Fruit fly (Drosophila melanogaster) whole organism, embryonic: ENCODE measurements around the gene CG11771.

Source experiments
- Bdp1 ChIP-seq: fragments of 200-800 bp; sonication (Bioruptor generic); optimal IDR thresholded peaks from 3 replicates; lab custom pipeline; 2016; ENCODE audit warnings: missing biosample characterization, missing genetic modification characterization
- CG1024 ChIP-seq: fragments of 200-800 bp; sonication (Bioruptor generic); IDR thresholded peaks from 2 replicates; pipeline ENCODE4 v1.3.6; 2022; ENCODE audit warnings: missing biosample characterization, missing genetic modification characterization
- CG10321 ChIP-seq: fragments of 200-800 bp; sonication (Bioruptor generic); IDR thresholded peaks from 2 replicates; pipeline ENCODE4 v1.3.6; 2022; ENCODE audit warnings: missing biosample characterization, missing genetic modification characterization
- CG11560 ChIP-seq: fragments of 200-800 bp; sonication (Bioruptor generic); IDR thresholded peaks from 3 replicates; pipeline ENCODE4 v1.3.6; 2022; ENCODE audit warnings: missing biosample characterization, missing genetic modification characterization
- CG12071 ChIP-seq: fragments of 200-800 bp; sonication (Bioruptor generic); optimal IDR thresholded peaks from 3 replicates; lab custom pipeline; 2018; ENCODE audit warnings: missing biosample characterization, mild to moderate bottlenecking, missing genetic modification characterization
- CG12659 ChIP-seq: fragments of 200-800 bp; sonication (Bioruptor generic); optimal IDR thresholded peaks from 3 replicates; lab custom pipeline; 2017; ENCODE audit warnings: mild to moderate bottlenecking, missing biosample characterization, missing genetic modification reagents, missing genetic modification characterization
- CG13287 ChIP-seq: fragments of 200-800 bp; sonication (Bioruptor generic); IDR thresholded peaks from 2 replicates; pipeline ENCODE4 v1.3.6; 2022; ENCODE audit warnings: missing biosample characterization, missing genetic modification characterization; ENCODE audit not compliant: partially characterized antibody
- CG14014 ChIP-seq: fragments of 200-800 bp; sonication (Bioruptor generic); IDR thresholded peaks from 2 replicates; pipeline ENCODE4 v1.3.6; 2022; ENCODE audit warnings: missing biosample characterization, missing genetic modification characterization
- CG15479 ChIP-seq: fragments of 200-800 bp; sonication (Bioruptor generic); optimal IDR thresholded peaks from 3 replicates; lab custom pipeline; 2019; ENCODE audit warnings: missing biosample characterization, mild to moderate bottlenecking, missing genetic modification characterization, moderate library complexity
- CG1603 ChIP-seq: fragments of 200-800 bp; sonication (Bioruptor generic); optimal IDR thresholded peaks from 2 replicates; lab custom pipeline; 2019; ENCODE audit warnings: missing biosample characterization, mild to moderate bottlenecking, missing genetic modification characterization, moderate library complexity
- CG2202 ChIP-seq: fragments of 200-800 bp; sonication (Bioruptor generic); optimal IDR thresholded peaks from 2 replicates; lab custom pipeline; 2018; ENCODE audit warnings: missing biosample characterization, mild to moderate bottlenecking, missing genetic modification characterization
- CG2712 ChIP-seq: fragments of 200-800 bp; optimal IDR thresholded peaks from 3 replicates; lab custom pipeline; 2019; ENCODE audit warnings: missing biosample characterization, mild to moderate bottlenecking, missing genetic modification characterization, moderate library complexity
- CG3065 ChIP-seq: fragments of 200-800 bp; sonication (Bioruptor generic); optimal IDR thresholded peaks from 2 replicates; lab custom pipeline; 2016; ENCODE audit warnings: missing biosample characterization, missing genetic modification characterization
- CG32772 ChIP-seq: fragments of 200-800 bp; sonication (Bioruptor generic); IDR thresholded peaks from 2 replicates; pipeline ENCODE4 v1.3.6; 2022; ENCODE audit warnings: missing biosample characterization, missing genetic modification characterization
- CG34422 ChIP-seq: fragments of 200-800 bp; sonication (Bioruptor generic); IDR thresholded peaks from 3 replicates; pipeline ENCODE4 v1.3.6; 2022; ENCODE audit warnings: missing biosample characterization, missing genetic modification characterization
- CG4328 ChIP-seq: fragments of 200-800 bp; sonication (Bioruptor generic); optimal IDR thresholded peaks from 3 replicates; lab custom pipeline; 2017; ENCODE audit warnings: missing biosample characterization, missing genetic modification reagents, missing genetic modification characterization
- CG5180 ChIP-seq: fragments of 200-800 bp; sonication (Bioruptor generic); optimal IDR thresholded peaks from 3 replicates; lab custom pipeline; 2017; ENCODE audit warnings: missing biosample characterization, missing genetic modification characterization, mild to moderate bottlenecking, moderate library complexity, missing genetic modification reagents
- CG7271 ChIP-seq: fragments of 200-800 bp; sonication (Bioruptor generic); optimal IDR thresholded peaks from 2 replicates; lab custom pipeline; 2018; ENCODE audit warnings: missing biosample characterization, mild to moderate bottlenecking, missing genetic modification characterization, moderate library complexity
- CG7963 ChIP-seq: fragments of 200-800 bp; sonication (Bioruptor generic); IDR thresholded peaks from 3 replicates; pipeline ENCODE4 v1.3.6; 2022; ENCODE audit warnings: missing biosample characterization, missing genetic modification characterization; ENCODE audit not compliant: partially characterized antibody
- CG9727 ChIP-seq: fragments of 200-800 bp; sonication (Bioruptor generic); optimal IDR thresholded peaks from 3 replicates; lab custom pipeline; 2017; ENCODE audit warnings: missing biosample characterization, mild to moderate bottlenecking, missing genetic modification characterization
- Dfd ChIP-seq, 2 experiments: fragments of >200 bp; optimal IDR thresholded peaks; 2 replicates each; lab custom pipeline; 2017; ENCODE audit warnings: missing biosample characterization in 2 of 2, missing genetic modification characterization in 2 of 2
- E2f2 ChIP-seq: fragments of 200-800 bp; sonication (Bioruptor generic); IDR thresholded peaks from 2 replicates; pipeline ENCODE4 v1.3.6; 2022; ENCODE audit warnings: missing biosample characterization, missing genetic modification characterization
- Ets65A ChIP-seq: fragments of 200-800 bp; sonication (Bioruptor generic); peaks from one replicate; lab custom pipeline; 2016; ENCODE audit warnings: missing biosample characterization, missing genetic modification characterization
- HLHmδ ChIP-seq: fragments of 200-800 bp; sonication (Bioruptor generic); optimal IDR thresholded peaks from 2 replicates; lab custom pipeline; 2018; ENCODE audit warnings: missing biosample characterization, mild to moderate bottlenecking, missing genetic modification characterization, moderate library complexity
- Lhr ChIP-seq: fragments of 200-800 bp; sonication (Bioruptor generic); optimal IDR thresholded peaks from 3 replicates; lab custom pipeline; 2017; ENCODE audit warnings: mild to moderate bottlenecking, missing biosample characterization, missing genetic modification reagents, missing genetic modification characterization
- Max ChIP-seq: fragments of 200-800 bp; sonication (Bioruptor generic); optimal IDR thresholded peaks from 2 replicates; lab custom pipeline; 2016; ENCODE audit warnings: missing biosample characterization, mild to moderate bottlenecking, missing genetic modification characterization
- Spps ChIP-seq: fragments of 200-800 bp; sonication (Bioruptor generic); optimal IDR thresholded peaks from 2 replicates; lab custom pipeline; 2018; ENCODE audit warnings: missing biosample characterization, mild to moderate bottlenecking, missing genetic modification characterization
- Stat92E ChIP-seq, 3 experiments: fragments of >200 bp in 2 of 3; fragments of 200-800 bp in 1 of 3; sonication (Bioruptor generic) in 1 of 3; optimal IDR thresholded peaks; 2 replicates each; lab custom pipeline; 2017 to 2019; ENCODE audit warnings: missing biosample characterization in 3 of 3, missing genetic modification characterization in 3 of 3, mild to moderate bottlenecking in 1 of 3, moderate library complexity in 1 of 3
- Taf1 ChIP-seq: fragments of 200-800 bp; sonication (Bioruptor generic); IDR thresholded peaks from 2 replicates; pipeline ENCODE4 v1.3.6; 2022; ENCODE audit warnings: missing biosample characterization, missing genetic modification characterization
- Xbp1 ChIP-seq: fragments of 200-800 bp; sonication (Bioruptor generic); optimal IDR thresholded peaks from 3 replicates; lab custom pipeline; 2016; ENCODE audit warnings: missing biosample characterization, mild to moderate bottlenecking, missing genetic modification characterization
- ac ChIP-seq: fragments of 200-800 bp; sonication (Bioruptor generic); optimal IDR thresholded peaks from 3 replicates; lab custom pipeline; 2017; ENCODE audit warnings: missing biosample characterization, mild to moderate bottlenecking, missing genetic modification characterization
- ara ChIP-seq: fragments of 200-800 bp; sonication (Bioruptor generic); IDR thresholded peaks from 2 replicates; pipeline ENCODE4 v1.3.6; 2022; ENCODE audit warnings: missing biosample characterization, missing genetic modification characterization
- bsh ChIP-seq, 2 experiments: fragments of 200-800 bp; sonication (Bioruptor generic); optimal IDR thresholded peaks; 2 replicates each; lab custom pipeline; 2017 to 2018; ENCODE audit warnings: mild to moderate bottlenecking in 2 of 2, missing biosample characterization in 2 of 2, missing genetic modification characterization in 2 of 2, moderate library complexity in 1 of 2
- btn ChIP-seq: fragments of 200-800 bp; sonication (Bioruptor generic); optimal IDR thresholded peaks from 2 replicates; lab custom pipeline; 2016; ENCODE audit warnings: missing biosample characterization, missing genetic modification characterization
- cas ChIP-seq: fragments of 200-800 bp; sonication (Bioruptor generic); IDR thresholded peaks from 2 replicates; pipeline ENCODE4 v1.3.6; 2022; ENCODE audit warnings: missing biosample characterization, missing genetic modification characterization
- chinmo ChIP-seq: fragments of 200-800 bp; sonication (Bioruptor generic); IDR thresholded peaks from 4 replicates; pipeline ENCODE4 v1.3.6; 2022; ENCODE audit warnings: missing biosample characterization, missing genetic modification characterization; ENCODE audit not compliant: partially characterized antibody
- dpn ChIP-seq, 2 experiments: fragments of 200-800 bp; sonication (Bioruptor generic); optimal IDR thresholded peaks; 3 replicates each; lab custom pipeline; 2016; ENCODE audit warnings: missing biosample characterization in 2 of 2, missing genetic modification characterization in 2 of 2
- dysf ChIP-seq: fragments of 200-800 bp; sonication (Bioruptor generic); IDR thresholded peaks from 3 replicates; pipeline ENCODE4 v1.3.6; 2022; ENCODE audit warnings: missing biosample characterization, missing genetic modification characterization
- eve ChIP-seq, 2 experiments: fragments of >200 bp; optimal IDR thresholded peaks; 2 replicates each; lab custom pipeline; 2017; ENCODE audit warnings: missing biosample characterization in 2 of 2, missing genetic modification characterization in 2 of 2
- gcm ChIP-seq: fragments of 200-800 bp; sonication (Bioruptor generic); optimal IDR thresholded peaks from 2 replicates; lab custom pipeline; 2019; ENCODE audit warnings: missing biosample characterization, mild to moderate bottlenecking, missing genetic modification characterization, moderate library complexity
- gsb ChIP-seq: fragments of 200-800 bp; sonication (Bioruptor generic); IDR thresholded peaks from 2 replicates; pipeline ENCODE4 v1.3.6; 2022; ENCODE audit warnings: missing biosample characterization, missing genetic modification characterization
- gsb-n ChIP-seq: fragments of 200-800 bp; sonication (Bioruptor generic); optimal IDR thresholded peaks from 3 replicates; lab custom pipeline; 2018; ENCODE audit warnings: missing biosample characterization, mild to moderate bottlenecking, missing genetic modification characterization
- hb ChIP-seq: fragments of 200-800 bp; sonication (Bioruptor generic); IDR thresholded peaks from 3 replicates; pipeline ENCODE4 v1.3.6; 2022; ENCODE audit warnings: missing biosample characterization, missing genetic modification characterization; ENCODE audit not compliant: partially characterized antibody
- luna ChIP-seq: fragments of 200-800 bp; sonication (Bioruptor generic); optimal IDR thresholded peaks from 2 replicates; lab custom pipeline; 2016; ENCODE audit warnings: missing biosample characterization, missing genetic modification characterization
- onecut ChIP-seq: fragments of 200-800 bp; sonication (Bioruptor generic); IDR thresholded peaks from 2 replicates; pipeline ENCODE4 v1.3.6; 2022; ENCODE audit warnings: missing biosample characterization, missing genetic modification characterization
- phol ChIP-seq: fragments of 200-800 bp; sonication (Bioruptor generic); optimal IDR thresholded peaks from 3 replicates; lab custom pipeline; 2018; ENCODE audit warnings: missing biosample characterization, mild to moderate bottlenecking, missing genetic modification characterization, moderate library complexity
- sim ChIP-seq: fragments of 200-800 bp; sonication (Bioruptor generic); IDR thresholded peaks from 2 replicates; pipeline ENCODE4 v1.3.6; 2022; ENCODE audit warnings: missing biosample characterization, missing genetic modification characterization
- slou ChIP-seq: fragments of 200-800 bp; sonication (Bioruptor generic); optimal IDR thresholded peaks from 3 replicates; lab custom pipeline; 2016; ENCODE audit warnings: missing biosample characterization, missing genetic modification characterization
- zfh1 ChIP-seq: fragments of 200-800 bp; sonication (Bioruptor generic); IDR thresholded peaks from 3 replicates; pipeline ENCODE4 v1.3.6; 2022; ENCODE audit warnings: missing biosample characterization, missing genetic modification characterization

The CG11771 gene

dm6 chr3R:24893320-24893955 is 38.4 kb upstream of the CG11771 start (continued):
- TF ChIP-seq CG34422 (GFP tag; lab: Robert Waterston, UW) (peak; percentile 55; the same call in 1 of the 3 replicates), gsb (GFP tag; lab: Robert Waterston, UW) (no peak), phol (peak; percentile 92), CG11560 (tag; lab: Robert Waterston, UW) (0 out of 3 replicates have a peak, but pooled peaks have one; percentile 42), CG9727 (GFP tag; lab: Kevin White, UChicago) (peak; percentile 93), CG12659 (GFP tag; lab: Kevin White, UChicago) (peak; percentile 75), CG13287 (GFP tag; lab: Robert Waterston, UW) (no peak), chinmo (peak; percentile 56; the same call in 1 of the 4 replicates), Spps (tag; lab: Kevin White, UChicago) (peak; percentile 75), CG3065 (GFP tag; lab: Kevin White, UChicago) (no peak), Lhr (GFP tag; lab: Kevin White, UChicago) (peak; percentile 32), dysf (GFP tag; lab: Robert Waterston, UW) (peak; percentile 84), ara (GFP tag; lab: Robert Waterston, UW) (peak; percentile 65), Xbp1 (GFP tag; lab: Kevin White, UChicago) (peak; percentile 43), CG2202 (peak; percentile 47), hb (GFP tag; lab: Robert Waterston, UW) (no peak), E2f2 (peak; percentile 45; the same call in 1 of the 2 replicates), slou (GFP tag; lab: Kevin White, UChicago) (no peak), luna (GFP tag; lab: Kevin White, UChicago) (no peak), bsh (GFP tag; optimal IDR thresholded peaks at IDR 0.05; lab: Kevin White, UChicago) (peak; percentile 18 to 80), cas (no peak), Taf1 (no peak), CG32772 (GFP tag; lab: Robert Waterston, UW) (peak; percentile 34), dpn (GFP tag; optimal IDR thresholded peaks at IDR 0.05; lab: Kevin White, UChicago) (peak in 1 of 2 experiments; percentile 58), eve (GFP tag; optimal IDR thresholded peaks at IDR 0.05; lab: Kevin White, UChicago) (no peak), CG1603 (tag; lab: Kevin White, UChicago) (no peak), CG4328 (peak; percentile 68), gsb-n (tag; lab: Kevin White, UChicago) (peak; percentile 86), onecut (GFP tag; lab: Robert Waterston, UW) (peak; percentile 44), sim (no peak), CG14014 (GFP tag; lab: Robert Waterston, UW) (peak; percentile 20; the same call in 1 of the 2 replicates), HLHmδ (no peak), CG12071 (GFP tag; lab: Kevin White, UChicago) (no peak), Max (GFP tag; lab: Kevin White, UChicago) (peak; percentile 54), CG7963 (GFP tag; lab: Robert Waterston, UW) (no peak), CG7271 (tag; lab: Kevin White, UChicago) (peak; percentile 45), Dfd (GFP tag; optimal IDR thresholded peaks at IDR 0.05; lab: Kevin White, UChicago) (no peak), CG15479 (no peak), Ets65A (GFP tag; lab: Kevin White, UChicago) (peak; percentile 36), CG1024 (GFP tag; lab: Robert Waterston, UW) (0 out of 2 replicates have a peak, but pooled peaks have one; percentile 2), btn (GFP tag; lab: Kevin White, UChicago) (no peak), CG2712 (tag; lab: Kevin White, UChicago) (peak; percentile 95), CG5180 (GFP tag; lab: Kevin White, UChicago) (peak; percentile 59), Stat92E (GFP tag; optimal IDR thresholded peaks at IDR 0.05; lab: Kevin White, UChicago) (peak in 1 of 3 experiments; percentile 38), ac (GFP tag; lab: Kevin White, UChicago) (peak; percentile 6), gcm (GFP tag; lab: Kevin White, UChicago) (peak; percentile 88), CG10321 (GFP tag; lab: Robert Waterston, UW) (peak; percentile 16; the same call in 1 of the 2 replicates), zfh1 (GFP tag; lab: Robert Waterston, UW) (peak; percentile 66; the same call in 2 of the 3 replicates), Bdp1 (GFP tag; lab: Kevin White, UChicago) (no peak)
